Worm (Caenorhabditis elegans) whole organism, L3 larva: ENCODE data around the gene gid-2.

Experiments used
- lin-15B ChIP-seq: fragments of 150-350 bp; optimal IDR thresholded peaks from 2 replicates; lab custom pipeline; 2014; ENCODE audit warnings: missing biosample characterization, missing genetic modification characterization
- pha-4 ChIP-seq: fragments of 150-350 bp; optimal IDR thresholded peaks from 2 replicates; lab custom pipeline; 2014; ENCODE audit warnings: missing biosample characterization, missing genetic modification reagents, missing genetic modification characterization
- unc-39 ChIP-seq: sonication (generic microtip); optimal IDR thresholded peaks from 4 replicates; lab custom pipeline; 2017; ENCODE audit warnings: missing biosample characterization, missing genetic modification characterization

DNA sequence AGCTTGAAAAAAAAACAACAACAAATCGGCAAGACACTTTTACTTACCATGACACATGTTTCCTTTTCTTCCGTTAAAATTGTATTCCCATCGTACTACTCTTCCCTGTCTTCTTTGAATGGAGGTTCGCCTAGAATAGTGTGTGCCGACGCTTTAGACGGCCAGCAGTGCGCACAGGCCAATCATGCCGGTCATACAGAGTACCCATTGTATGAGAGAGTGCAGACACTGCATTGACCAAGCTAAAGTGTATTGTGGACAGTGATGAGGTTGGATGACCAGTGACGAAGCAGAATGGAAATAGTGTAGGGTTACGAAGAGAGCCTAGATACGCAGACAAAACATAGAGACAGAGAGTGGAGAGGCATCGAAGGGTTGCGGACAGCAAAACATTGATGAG lies 36.9 kb downstream of the gid-2 start, which contains the start of gene dhhc-9:
- TF ChIP-seq pha-4 (tag; lab: Kevin White, UChicago) (peak; percentile 5), lin-15B (tag; lab: Kevin White, UChicago) (peak; percentile 22), unc-39 (tag; lab: Kevin White, UChicago) (no peak)
